Fruit fly (Drosophila melanogaster): ENCODE measurements around the gene CG18404.
A peak's percentile ranks its signal among the peaks of the same experiment; 100 is the strongest.

Gene CG18404

DNA sequence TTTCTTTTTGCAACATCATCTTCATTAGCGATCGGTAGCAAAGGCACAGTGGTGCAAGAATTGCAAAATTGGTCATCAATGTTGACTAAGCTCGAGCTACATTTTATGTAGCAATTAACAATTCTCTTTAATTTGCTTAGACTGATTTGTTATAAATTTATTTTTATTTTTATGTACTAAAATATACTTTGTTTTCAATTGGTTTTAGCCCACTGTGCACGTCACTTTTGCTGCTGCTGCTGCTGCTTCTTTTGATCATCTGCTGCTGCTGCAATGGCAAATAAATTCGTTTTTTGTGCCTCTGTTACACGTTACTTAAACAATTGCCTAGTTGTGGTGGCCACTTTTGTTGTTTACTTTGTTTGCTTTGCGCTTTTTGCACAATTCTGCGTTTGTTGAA, 43.1 kb downstream of the CG18404 start (continued):
- TF ChIP-seq so (GFP tag; IDR thresholded peaks at IDR 0.05) (peak; percentile 81; the same call in 2 of the 3 replicates), CG6689 (GFP tag; IDR thresholded peaks at IDR 0.05) (peak; percentile 91), Aef1 (GFP tag; IDR thresholded peaks at IDR 0.05) (peak; percentile 83), CG16813 (GFP tag; IDR thresholded peaks at IDR 0.05; ENCODE audit: partially characterized antibody) (0 out of 3 replicates have a peak, but pooled peaks have one; percentile 14), CoRest (tag; optimal IDR thresholded peaks at IDR 0.05) (peak; percentile 79), row (GFP tag; IDR thresholded peaks at IDR 0.05) (peak; percentile 85), Doc3 (GFP tag; IDR thresholded peaks at IDR 0.05; ENCODE audit: partially characterized antibody) (no peak), CG11695 (GFP tag; IDR thresholded peaks at IDR 0.05) (peak; percentile 82), CG2202 (tag; optimal IDR thresholded peaks at IDR 0.05) (peak; percentile 45), slou (GFP tag; optimal IDR thresholded peaks at IDR 0.05) (no peak), Tbp (GFP tag; optimal IDR thresholded peaks at IDR 0.05) (no peak), Sry-δ (GFP tag; optimal IDR thresholded peaks at IDR 0.05) (no peak), CG9876 (GFP tag; optimal IDR thresholded peaks at IDR 0.05) (no peak), CG4424 (GFP tag; optimal IDR thresholded peaks at IDR 0.05) (peak; percentile 63), CG4820 (GFP tag; optimal IDR thresholded peaks at IDR 0.05) (peak; percentile 81), Camta (GFP tag; optimal IDR thresholded peaks at IDR 0.05) (peak; percentile 50), klu (GFP tag; IDR thresholded peaks at IDR 0.05) (peak; percentile 46; the same call in 1 of the 2 replicates), eve (GFP tag; optimal IDR thresholded peaks at IDR 0.05) (peak in 1 of 2 experiments; percentile 62), cwo (GFP tag; optimal IDR thresholded peaks at IDR 0.05) (peak; percentile 49), amos (GFP tag; IDR thresholded peaks at IDR 0.05; ENCODE audit: partially characterized antibody) (no peak), CG3995 (GFP tag; optimal IDR thresholded peaks at IDR 0.05) (no peak), org-1 (GFP tag; optimal IDR thresholded peaks at IDR 0.05) (peak; percentile 59), CG30431 (GFP tag; optimal IDR thresholded peaks at IDR 0.05) (peak; percentile 74), Sox100B (GFP tag; optimal IDR thresholded peaks at IDR 0.05) (peak; percentile 66), CG17912 (GFP tag; optimal IDR thresholded peaks at IDR 0.05) (no peak), Max (GFP tag; optimal IDR thresholded peaks at IDR 0.05) (peak; percentile 60), CG31388 (GFP tag; optimal IDR thresholded peaks at IDR 0.05) (peak; percentile 63), sisA (GFP tag; IDR thresholded peaks at IDR 0.05) (peak; percentile 89), CG16815 (GFP tag; optimal IDR thresholded peaks at IDR 0.05) (peak; percentile 63), CG10209 (GFP tag; optimal IDR thresholded peaks at IDR 0.05) (peak; percentile 81), D (optimal IDR thresholded peaks at IDR 0.05) (no peak), D (GFP tag; optimal IDR thresholded peaks at IDR 0.05) (peak; percentile 65), fd3F (GFP tag; optimal IDR thresholded peaks at IDR 0.05) (peak; percentile 57), crc (GFP tag; optimal IDR thresholded peaks at IDR 0.05) (no peak), CG10431 (GFP tag; optimal IDR thresholded peaks at IDR 0.05) (no peak), CG9727 (GFP tag; optimal IDR thresholded peaks at IDR 0.05) (peak; percentile 74), Myb (GFP tag; optimal IDR thresholded peaks at IDR 0.05) (peak; percentile 0), CG9437 (GFP tag; optimal IDR thresholded peaks at IDR 0.05) (peak; percentile 68), CG14860 (GFP tag; IDR thresholded peaks at IDR 0.05; ENCODE audit: partially characterized antibody) (peak; percentile 48; the same call in 2 of the 3 replicates), CG9932 (GFP tag; IDR thresholded peaks at IDR 0.05) (peak; percentile 74), bsh (GFP tag; optimal IDR thresholded peaks at IDR 0.05) (peak; percentile 87 to 93), vfl (GFP tag; optimal IDR thresholded peaks at IDR 0.05) (peak; percentile 53), Dp (GFP tag; optimal IDR thresholded peaks at IDR 0.05) (no peak), sob (GFP tag; IDR thresholded peaks at IDR 0.05) (peak; percentile 80), Mrtf (GFP tag; IDR thresholded peaks at IDR 0.05) (peak; percentile 83), HmgD (GFP tag; optimal IDR thresholded peaks at IDR 0.05) (no peak), Atf3 (GFP tag; optimal IDR thresholded peaks at IDR 0.05) (peak; percentile 33), pan (optimal IDR thresholded peaks at IDR 0.05) (no peak), pan (GFP tag; optimal IDR thresholded peaks at IDR 0.05 in 1 of 2, IDR thresholded peaks at IDR 0.05 in 1 of 2) (peak in 1 of 2 experiments; percentile 91), pnt (GFP tag; optimal IDR thresholded peaks at IDR 0.05) (peak; percentile 50), schlank (tag; optimal IDR thresholded peaks at IDR 0.05) (peak; percentile 16)

Measured in whole organism, embryonic.